Fruit fly (Drosophila melanogaster): Measurements from ENCODE around the gene lobo.

Gene lobo

dm6 chr3R:25238771-25239700 lies 45.5 kb upstream of the lobo start (continued):
- TF ChIP-seq vri (GFP tag; optimal IDR thresholded peaks at IDR 0.05) = no peak

DNA sequence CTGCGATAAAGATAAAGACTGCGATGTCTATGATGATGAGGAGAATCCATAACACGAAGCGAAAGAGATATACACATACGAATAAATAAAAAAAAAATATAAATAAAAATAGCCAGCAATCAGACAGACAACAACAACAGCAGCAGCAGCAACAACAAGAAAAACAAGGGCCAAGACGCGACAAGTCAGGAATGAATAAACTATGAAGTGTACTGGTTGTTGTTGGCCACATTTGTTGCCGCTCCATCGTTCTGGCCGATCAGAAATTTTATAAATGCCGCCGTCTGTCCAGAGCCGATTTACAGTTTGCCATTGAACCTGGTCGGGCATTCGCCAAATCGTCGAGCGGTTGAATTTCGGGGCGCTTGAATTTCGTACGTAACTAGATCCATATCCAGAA lies 43.7 kb upstream of the lobo start, which contains the start of gene Jhbp7:
Gene Jhbp7, plus strand, starts transcription at position 301 of the 400 bp plus-strand sequence.
- TF ChIP-seq dsx (GFP tag; optimal IDR thresholded peaks at IDR 0.05; ENCODE audit: poor library complexity, severe bottlenecking) (peak; percentile 8), salr (GFP tag; optimal IDR thresholded peaks at IDR 0.05) (no peak), CG34406 (GFP tag; optimal IDR thresholded peaks at IDR 0.05) (no peak), Sox14 (GFP tag; optimal IDR thresholded peaks at IDR 0.05) (no peak), esn (GFP tag; optimal IDR thresholded peaks at IDR 0.05) (no peak), ss (GFP tag; optimal IDR thresholded peaks at IDR 0.05) (peak in 1 of 2 experiments; percentile 0), eg (GFP tag; IDR thresholded peaks at IDR 0.05) (no peak)

DNA sequence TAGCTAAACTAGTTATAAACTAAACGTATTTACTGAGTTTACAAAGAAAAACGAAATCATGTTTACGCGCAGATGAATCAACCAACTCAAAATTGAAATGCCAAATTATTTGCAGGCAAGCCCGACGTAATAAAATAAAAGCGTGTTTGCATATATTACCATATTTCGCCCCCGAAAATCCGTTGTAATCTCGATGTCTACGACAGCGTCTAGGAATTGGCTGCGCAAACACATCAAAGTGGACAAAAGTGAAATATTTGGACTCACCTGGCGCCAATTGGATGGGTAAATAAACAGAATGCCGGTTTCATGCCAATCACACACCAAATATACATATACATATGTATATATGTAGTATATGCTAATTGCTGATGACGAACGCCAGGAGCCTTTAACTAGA lies 42.5 kb upstream of the lobo start:
- no peak for TF ChIP-seq CG6276 (GFP tag; optimal IDR thresholded peaks at IDR 0.05)
- peak; percentile 56 for TF ChIP-seq fkh (GFP tag; optimal IDR thresholded peaks at IDR 0.05)
- TF ChIP-seq Eip78C (GFP tag) = peak; percentile 16

- TF ChIP-seq fkh (GFP tag; optimal IDR thresholded peaks at IDR 0.05) (no peak), esn (GFP tag; optimal IDR thresholded peaks at IDR 0.05) (no peak), CG1621 (tag; optimal IDR thresholded peaks at IDR 0.05) (peak; percentile 45), eg (GFP tag; IDR thresholded peaks at IDR 0.05) (no peak), ss (GFP tag; optimal IDR thresholded peaks at IDR 0.05) (no peak)
These were observed 41.8 kb upstream of the lobo start, which contains the start of gene Sil1 for dm6 chr3R:25235362-25235761. Gene Sil1, minus strand, starts transcription at chr3R:25235529.

DNA sequence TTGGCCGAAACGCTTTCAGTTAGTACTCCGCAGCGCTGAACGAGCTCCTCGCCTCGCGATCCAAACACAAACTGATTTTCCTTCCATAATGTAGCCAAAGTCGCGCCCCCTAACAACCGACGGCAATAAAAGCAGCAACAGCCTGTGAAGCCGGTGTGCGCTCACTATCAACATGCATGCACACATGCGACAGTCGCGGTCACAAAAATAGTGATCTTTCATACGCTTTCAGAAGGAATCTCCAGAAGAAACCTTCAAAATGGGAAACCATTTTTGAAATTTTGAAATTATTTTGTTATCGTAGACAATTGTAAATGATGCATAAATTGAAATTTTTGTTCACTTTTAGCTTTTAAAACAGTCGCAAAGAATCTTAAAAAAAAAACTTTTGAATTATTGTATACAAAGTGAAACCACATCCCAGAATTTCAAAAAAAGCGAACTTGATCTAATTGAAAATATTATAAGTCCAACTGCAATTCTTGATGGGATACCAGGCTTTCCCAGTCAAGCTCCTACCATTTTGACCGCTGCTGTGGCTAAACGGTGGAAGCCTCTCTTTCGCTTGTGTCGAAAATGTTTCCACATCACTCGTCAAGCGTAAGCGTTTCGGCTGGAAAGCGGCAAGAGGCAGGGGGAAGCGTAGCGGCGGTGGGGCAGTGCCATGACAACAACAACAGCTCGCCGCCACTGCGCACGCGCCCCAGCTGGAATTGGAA lies 38.9 kb upstream of the lobo start, which contains the start of gene Cad96Cb:
Gene Cad96Cb, minus strand, starts transcription at position 51 of the 719 bp plus-strand sequence.
- peak; percentile 12 for TF ChIP-seq Hr38 (GFP tag; optimal IDR thresholded peaks at IDR 0.05)
- TF ChIP-seq CG11294 (GFP tag; IDR thresholded peaks at IDR 0.05) = peak; percentile 61
- TF ChIP-seq CG8319 (GFP tag; optimal IDR thresholded peaks at IDR 0.05) = peak; percentile 89
- TF ChIP-seq pdm3 (GFP tag; optimal IDR thresholded peaks at IDR 0.05) = peak; percentile 92
- peak; percentile 97 for TF ChIP-seq CG6276 (GFP tag; optimal IDR thresholded peaks at IDR 0.05)
- peak; percentile 57 to 98 for TF ChIP-seq salr (GFP tag; optimal IDR thresholded peaks at IDR 0.05)
- peak; percentile 91 for TF ChIP-seq Eip75B (GFP tag; optimal IDR thresholded peaks at IDR 0.05)
- peak; percentile 93 for TF ChIP-seq achi (GFP tag; optimal IDR thresholded peaks at IDR 0.05)
- TF ChIP-seq CG15336 (GFP tag; IDR thresholded peaks at IDR 0.05) = peak; percentile 90
- peak; percentile 95 for TF ChIP-seq CG4318 (GFP tag; optimal IDR thresholded peaks at IDR 0.05)
- peak; percentile 85 for TF ChIP-seq CG11902 (GFP tag; optimal IDR thresholded peaks at IDR 0.05)
- peak; percentile 90 for TF ChIP-seq CG6792 (GFP tag; optimal IDR thresholded peaks at IDR 0.05)
- TF ChIP-seq CG8119 (GFP tag; IDR thresholded peaks at IDR 0.05) = peak; percentile 94
- TF ChIP-seq fd59A (GFP tag; optimal IDR thresholded peaks at IDR 0.05) = peak; percentile 89
- TF ChIP-seq CG11762 (GFP tag; optimal IDR thresholded peaks at IDR 0.05; ENCODE audit: insufficient read depth) = peak; percentile 93
- peak; percentile 92 for TF ChIP-seq ss (GFP tag; optimal IDR thresholded peaks at IDR 0.05)
- peak; percentile 93 for TF ChIP-seq OdsH (GFP tag; optimal IDR thresholded peaks at IDR 0.05)
- peak; percentile 92 for TF ChIP-seq Hr39 (GFP tag; optimal IDR thresholded peaks at IDR 0.05)
- TF ChIP-seq CG10631 (GFP tag; optimal IDR thresholded peaks at IDR 0.05) = peak; percentile 88
- peak; percentile 92 for TF ChIP-seq lz (GFP tag; optimal IDR thresholded peaks at IDR 0.05)
- peak; percentile 95 for TF ChIP-seq esn (GFP tag; optimal IDR thresholded peaks at IDR 0.05)
- peak; percentile 91 for TF ChIP-seq acj6 (GFP tag; optimal IDR thresholded peaks at IDR 0.05)
- peak; percentile 91 for TF ChIP-seq Smox (GFP tag; optimal IDR thresholded peaks at IDR 0.05)
- TF ChIP-seq Gug (GFP tag; IDR thresholded peaks at IDR 0.05) = peak; percentile 79
- TF ChIP-seq Ets96B (tag; optimal IDR thresholded peaks at IDR 0.05) = peak; percentile 83
- TF ChIP-seq CG3032 (tag; optimal IDR thresholded peaks at IDR 0.05) = peak; percentile 90
- peak; percentile 92 for TF ChIP-seq CG16779 (tag; optimal IDR thresholded peaks at IDR 0.05)
- TF ChIP-seq Sox102F (GFP tag; optimal IDR thresholded peaks at IDR 0.05) = peak; percentile 92
- peak; percentile 89 for TF ChIP-seq CG34406 (GFP tag; optimal IDR thresholded peaks at IDR 0.05)
- TF ChIP-seq fd85E (GFP tag; optimal IDR thresholded peaks at IDR 0.05) = peak; percentile 57
- TF ChIP-seq CG31627 (GFP tag; optimal IDR thresholded peaks at IDR 0.05) = peak; percentile 92
- TF ChIP-seq Met (GFP tag; optimal IDR thresholded peaks at IDR 0.05) = peak; percentile 95
